Worm (Caenorhabditis elegans): ENCODE measurements around the gene C05G5.1.

The C05G5.1 gene

DNA sequence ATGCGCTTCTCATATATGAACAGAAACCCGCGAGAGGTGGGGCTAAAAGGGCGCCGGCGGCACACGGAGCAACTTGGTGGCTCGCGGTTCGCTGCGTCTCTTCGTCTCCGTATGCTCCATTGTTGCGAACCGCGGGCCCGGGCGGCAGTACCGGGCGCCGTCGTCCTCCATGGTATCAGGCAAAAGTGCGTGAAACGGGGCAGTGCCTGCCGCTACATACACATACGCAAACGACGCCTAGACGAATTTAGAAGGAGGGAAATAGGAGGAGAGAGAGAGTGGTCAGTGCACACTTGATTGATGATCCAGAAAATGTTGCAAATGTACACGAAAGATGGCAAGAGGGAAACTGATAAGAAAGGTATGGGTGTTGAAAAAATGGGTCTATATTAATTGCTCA, 4.6 kb upstream of the C05G5.1 start (continued):
- TF ChIP-seq dve-1 (tag; optimal IDR thresholded peaks at IDR 0.05; ENCODE audit: insufficient read depth) = peak; percentile 21
- no peak for TF ChIP-seq nhr-237 (tag; optimal IDR thresholded peaks at IDR 0.05)
- no peak for TF ChIP-seq nhr-42 (GFP tag; IDR thresholded peaks at IDR 0.05)
- TF ChIP-seq unc-62 (GFP tag; optimal IDR thresholded peaks at IDR 0.05 in 1 of 2) = no peak
- no peak for TF ChIP-seq unc-62 (tag; optimal IDR thresholded peaks at IDR 0.05)
- no peak for TF ChIP-seq R02D3.7 (tag; optimal IDR thresholded peaks at IDR 0.05)
- TF ChIP-seq set-16 (GFP tag; IDR thresholded peaks at IDR 0.05) = peak; percentile 94
- TF ChIP-seq unc-39 (tag; optimal IDR thresholded peaks at IDR 0.05) = no peak
- TF ChIP-seq pqm-1 (tag; optimal IDR thresholded peaks at IDR 0.05) = peak; percentile 22
- no peak for TF ChIP-seq madf-5 (GFP tag; IDR thresholded peaks at IDR 0.05)
- 0 out of 2 replicates have a peak, but pooled peaks have one; percentile 46 for TF ChIP-seq F44E2.7 (GFP tag; IDR thresholded peaks at IDR 0.05)
- TF ChIP-seq ceh-32 (tag; optimal IDR thresholded peaks at IDR 0.05; ENCODE audit: poor library complexity) = peak; percentile 8
- peak in 1 of 2 experiments; percentile 40 for TF ChIP-seq mdl-1 (tag; optimal IDR thresholded peaks at IDR 0.05)
- TF ChIP-seq hif-1 (tag; optimal IDR thresholded peaks at IDR 0.05) = peak in 1 of 2 experiments; percentile 56
- no peak for TF ChIP-seq madf-9 (GFP tag; conservative IDR thresholded peaks at IDR 0.05)
- TF ChIP-seq zfp-2 (tag; optimal IDR thresholded peaks at IDR 0.05) = no peak
- no peak for TF ChIP-seq hlh-30 (tag; optimal IDR thresholded peaks at IDR 0.05; ENCODE audit: insufficient read depth)
- TF ChIP-seq spr-1 (tag; optimal IDR thresholded peaks at IDR 0.05) = peak; percentile 45
- TF ChIP-seq zip-11 (GFP tag; IDR thresholded peaks at IDR 0.05) = no peak
- no peak for TF ChIP-seq ceh-62 (tag; optimal IDR thresholded peaks at IDR 0.05)
- TF ChIP-seq lin-29 (GFP tag; IDR thresholded peaks at IDR 0.05) = no peak
- no peak for TF ChIP-seq lin-38 (GFP tag; IDR thresholded peaks at IDR 0.05)
- no peak for TF ChIP-seq egl-27 (tag; optimal IDR thresholded peaks at IDR 0.05)
- TF ChIP-seq mdt-29 (GFP tag; IDR thresholded peaks at IDR 0.05) = no peak
- no peak for TF ChIP-seq Y105C5A.15 (GFP tag; IDR thresholded peaks at IDR 0.05)
- TF ChIP-seq rbr-2 (tag; optimal IDR thresholded peaks at IDR 0.05) = peak; percentile 36
- TF ChIP-seq hlh-11 (tag; optimal IDR thresholded peaks at IDR 0.05) = peak; percentile 84
- no peak for TF ChIP-seq mep-1 (tag; optimal IDR thresholded peaks at IDR 0.05)
- peak; percentile 24 for TF ChIP-seq aha-1 (tag)
- TF ChIP-seq ama-1 (optimal IDR thresholded peaks at IDR 0.05) = no peak
- TF ChIP-seq egl-43 (GFP tag; IDR thresholded peaks at IDR 0.05) = no peak; the same call in 1 of the 2 replicates
- peak; percentile 6 for TF ChIP-seq mes-2 (tag; optimal IDR thresholded peaks at IDR 0.05; ENCODE audit: poor library complexity, severe bottlenecking)
- TF ChIP-seq skn-1 (tag; optimal IDR thresholded peaks at IDR 0.05) = no peak
- TF ChIP-seq lsy-2 (tag; optimal IDR thresholded peaks at IDR 0.05) = peak in 1 of 2 experiments; percentile 3
- no peak for TF ChIP-seq nhr-77 (tag; optimal IDR thresholded peaks at IDR 0.05)
- TF ChIP-seq nhr-10 (tag; optimal IDR thresholded peaks at IDR 0.05) = no peak
- no peak for TF ChIP-seq Y75B8A.6 (GFP tag; IDR thresholded peaks at IDR 0.05)
- no peak for TF ChIP-seq saeg-2 (GFP tag; IDR thresholded peaks at IDR 0.05)
- TF ChIP-seq F26F4.8 (GFP tag; conservative IDR thresholded peaks at IDR 0.05) = no peak
- no peak for TF ChIP-seq ctbp-1 (GFP tag; IDR thresholded peaks at IDR 0.05)
- no peak for TF ChIP-seq lin-39 (tag; optimal IDR thresholded peaks at IDR 0.05)
- TF ChIP-seq daf-16 (GFP tag; optimal IDR thresholded peaks at IDR 0.05) = peak in 1 of 2 experiments; percentile 39
- TF ChIP-seq daf-16 (tag; optimal IDR thresholded peaks at IDR 0.05) = peak; percentile 82
- no peak for TF ChIP-seq daf-12 (tag; optimal IDR thresholded peaks at IDR 0.05)
- TF ChIP-seq nhr-25 (tag; optimal IDR thresholded peaks at IDR 0.05; ENCODE audit: borderline replicate concordance, insufficient read depth) = no peak
- no peak for TF ChIP-seq gei-8 (GFP tag; optimal IDR thresholded peaks at IDR 0.05)
- no peak for TF ChIP-seq zfp-3 (GFP tag; conservative IDR thresholded peaks at IDR 0.05)
- TF ChIP-seq F10B5.3 (tag; optimal IDR thresholded peaks at IDR 0.05) = no peak
- TF ChIP-seq T26A8.4 (GFP tag; IDR thresholded peaks at IDR 0.05) = peak; percentile 49; the same call in 1 of the 2 replicates
- peak; percentile 11 for TF ChIP-seq ztf-7 (tag; optimal IDR thresholded peaks at IDR 0.05)
- TF ChIP-seq zip-2 (tag; optimal IDR thresholded peaks at IDR 0.05) = no peak
- TF ChIP-seq lim-7 (GFP tag; IDR thresholded peaks at IDR 0.05) = no peak
